Fruit fly (Drosophila melanogaster) whole organism, embryonic: Measurements from ENCODE around the gene Rad60.

Source experiments
- Asciz ChIP-seq: fragments of 200-800 bp; sonication (Bioruptor generic); optimal IDR thresholded peaks from 2 replicates; lab custom pipeline; 2017; ENCODE audit warnings: missing biosample characterization, mild to moderate bottlenecking, missing genetic modification characterization, missing genetic modification reagents
- B-H2 ChIP-seq: fragments of 200-800 bp; sonication (Bioruptor generic); optimal IDR thresholded peaks from 2 replicates; lab custom pipeline; 2018; ENCODE audit warnings: missing biosample characterization, mild to moderate bottlenecking, missing genetic modification characterization
- Bteb2 ChIP-seq: fragments of 200-800 bp; sonication (Bioruptor generic); optimal IDR thresholded peaks from 2 replicates; lab custom pipeline; 2016; ENCODE audit warnings: missing biosample characterization, missing genetic modification characterization
- CG10431 ChIP-seq: fragments of 200-800 bp; sonication (Bioruptor generic); optimal IDR thresholded peaks from 3 replicates; lab custom pipeline; 2018; ENCODE audit warnings: missing biosample characterization, mild to moderate bottlenecking, missing genetic modification characterization
- CG10462 ChIP-seq: fragments of 200-800 bp; sonication (Bioruptor generic); optimal IDR thresholded peaks from 2 replicates; lab custom pipeline; 2016; ENCODE audit warnings: missing biosample characterization, missing genetic modification characterization
- CG10654 ChIP-seq: fragments of 200-800 bp; sonication (Bioruptor generic); optimal IDR thresholded peaks from 2 replicates; lab custom pipeline; 2016; ENCODE audit warnings: missing biosample characterization, missing genetic modification characterization
- CG14441 ChIP-seq: fragments of 200-800 bp; sonication (Bioruptor generic); IDR thresholded peaks from 2 replicates; pipeline ENCODE4 v1.3.6; 2022; ENCODE audit warnings: missing biosample characterization, missing genetic modification characterization
- CG1529 ChIP-seq: fragments of 200-800 bp; sonication (Bioruptor generic); optimal IDR thresholded peaks from 3 replicates; lab custom pipeline; 2018; ENCODE audit warnings: missing biosample characterization, missing genetic modification characterization
- CG15514 ChIP-seq: fragments of 200-800 bp; sonication (Bioruptor generic); optimal IDR thresholded peaks from 3 replicates; lab custom pipeline; 2017; ENCODE audit warnings: missing biosample characterization, missing genetic modification characterization, mild to moderate bottlenecking, moderate library complexity, missing genetic modification reagents
- CG15601 ChIP-seq: fragments of 200-800 bp; sonication (Bioruptor generic); optimal IDR thresholded peaks from 3 replicates; lab custom pipeline; 2019; ENCODE audit warnings: missing biosample characterization, mild to moderate bottlenecking, missing genetic modification characterization, moderate library complexity
- CG17568 ChIP-seq: fragments of 200-800 bp; sonication (Bioruptor generic); optimal IDR thresholded peaks from 2 replicates; lab custom pipeline; 2018; ENCODE audit warnings: missing biosample characterization, mild to moderate bottlenecking, missing genetic modification characterization, moderate library complexity
- CG2129 ChIP-seq: fragments of 200-800 bp; sonication (Bioruptor generic); IDR thresholded peaks from 2 replicates; pipeline ENCODE4 v1.3.6; 2022; ENCODE audit warnings: missing biosample characterization, missing genetic modification characterization; ENCODE audit not compliant: partially characterized antibody
- CG2889 ChIP-seq: fragments of 200-800 bp; sonication (Bioruptor generic); IDR thresholded peaks from 3 replicates; pipeline ENCODE4 v1.3.6; 2022; ENCODE audit warnings: missing biosample characterization, missing genetic modification characterization
- CG30020 ChIP-seq: fragments of 200-800 bp; optimal IDR thresholded peaks from 2 replicates; lab custom pipeline; 2019; ENCODE audit warnings: missing biosample characterization, mild to moderate bottlenecking, missing genetic modification characterization, moderate library complexity
- CG3163 ChIP-seq: fragments of 200-800 bp; sonication (Bioruptor generic); optimal IDR thresholded peaks from 3 replicates; lab custom pipeline; 2016; ENCODE audit warnings: missing biosample characterization, missing genetic modification characterization
- CG32532 ChIP-seq: fragments of 200-800 bp; sonication (Bioruptor generic); IDR thresholded peaks from 2 replicates; pipeline ENCODE4 v1.3.6; 2022; ENCODE audit warnings: missing biosample characterization, missing genetic modification characterization
- CG33557 ChIP-seq: fragments of 200-800 bp; sonication (Bioruptor generic); optimal IDR thresholded peaks from 2 replicates; lab custom pipeline; 2019; ENCODE audit warnings: missing biosample characterization, mild to moderate bottlenecking, missing genetic modification characterization, moderate library complexity
- CG6272 ChIP-seq: fragments of 200-800 bp; sonication (Bioruptor generic); IDR thresholded peaks from 2 replicates; pipeline ENCODE4 v1.3.6; 2022; ENCODE audit warnings: missing biosample characterization, missing genetic modification characterization
- CG6689 ChIP-seq: fragments of 200-800 bp; sonication (Bioruptor generic); IDR thresholded peaks from 2 replicates; pipeline ENCODE4 v1.3.6; 2022; ENCODE audit warnings: missing biosample characterization, missing genetic modification characterization
- CG8765 ChIP-seq: fragments of 200-800 bp; sonication (Bioruptor generic); IDR thresholded peaks from 2 replicates; pipeline ENCODE4 v1.3.6; 2022; ENCODE audit warnings: missing biosample characterization, missing genetic modification characterization
- CG9932 ChIP-seq: fragments of 200-800 bp; sonication (Bioruptor generic); IDR thresholded peaks from 2 replicates; pipeline ENCODE4 v1.3.6; 2022; ENCODE audit warnings: missing biosample characterization, missing genetic modification characterization
- Dek ChIP-seq: fragments of 200-800 bp; sonication (Bioruptor generic); optimal IDR thresholded peaks from 3 replicates; lab custom pipeline; 2019; ENCODE audit warnings: missing biosample characterization, mild to moderate bottlenecking, missing genetic modification characterization, moderate library complexity
- Elba2 ChIP-seq: fragments of 200-800 bp; sonication (Bioruptor generic); optimal IDR thresholded peaks from 3 replicates; lab custom pipeline; 2016; ENCODE audit warnings: missing biosample characterization, missing genetic modification characterization
- HHEX ChIP-seq: fragments of 200-800 bp; sonication (Bioruptor generic); optimal IDR thresholded peaks from 3 replicates; lab custom pipeline; 2017; ENCODE audit warnings: missing biosample characterization, mild to moderate bottlenecking, missing genetic modification characterization, missing genetic modification reagents
- Neu2 ChIP-seq: fragments of 200-800 bp; sonication (Bioruptor generic); optimal IDR thresholded peaks from 3 replicates; lab custom pipeline; 2016; ENCODE audit warnings: missing biosample characterization, missing genetic modification characterization, borderline replicate concordance
- Sox100B ChIP-seq: fragments of 200-800 bp; sonication (Bioruptor generic); optimal IDR thresholded peaks from 3 replicates; lab custom pipeline; 2018; ENCODE audit warnings: missing biosample characterization, mild to moderate bottlenecking, missing genetic modification characterization
- Sry-δ ChIP-seq: fragments of 200-800 bp; sonication (Bioruptor generic); optimal IDR thresholded peaks from 2 replicates; lab custom pipeline; 2016; ENCODE audit warnings: missing biosample characterization, missing genetic modification characterization
- TFAM ChIP-seq: fragments of 200-800 bp; sonication (Bioruptor generic); optimal IDR thresholded peaks from 2 replicates; lab custom pipeline; 2017; ENCODE audit warnings: missing biosample characterization, missing genetic modification characterization, inconsistent platforms
- Tbp ChIP-seq: fragments of >200 bp; optimal IDR thresholded peaks from 2 replicates; lab custom pipeline; 2018; ENCODE audit warnings: missing biosample characterization, missing genetic modification characterization
- Usf ChIP-seq: fragments of 200-800 bp; sonication (Bioruptor generic); optimal IDR thresholded peaks from 2 replicates; lab custom pipeline; 2017; ENCODE audit warnings: missing genotype, missing biosample characterization, missing genetic modification characterization
- ash1 ChIP-seq: fragments of 200-800 bp; sonication (Bioruptor generic); optimal IDR thresholded peaks from 2 replicates; lab custom pipeline; 2018; ENCODE audit warnings: missing biosample characterization, mild to moderate bottlenecking, missing genetic modification characterization
- ato ChIP-seq: fragments of 200-800 bp; sonication (Bioruptor generic); IDR thresholded peaks from 2 replicates; pipeline ENCODE4 v1.3.6; 2022; ENCODE audit warnings: missing biosample characterization, missing genetic modification characterization; ENCODE audit not compliant: partially characterized antibody
- chn ChIP-seq: fragments of 200-800 bp; sonication (Bioruptor generic); optimal IDR thresholded peaks from 2 replicates; lab custom pipeline; 2016; ENCODE audit warnings: missing biosample characterization, missing genetic modification characterization
- croc ChIP-seq: fragments of 200-800 bp; sonication (Bioruptor generic); conservative IDR thresholded peaks from 3 replicates; pipeline ENCODE4 v1.3.6; 2022; ENCODE audit warnings: missing biosample characterization, missing genetic modification characterization
- crp ChIP-seq, 2 experiments: fragments of 200-800 bp; sonication (Bioruptor generic); optimal IDR thresholded peaks; 2 replicates in 1 of 2; 3 replicates in 1 of 2; lab custom pipeline; 2017; ENCODE audit warnings: missing biosample characterization in 2 of 2, missing genetic modification characterization in 2 of 2, mild to moderate bottlenecking in 1 of 2, moderate library complexity in 1 of 2
- fd102C ChIP-seq: fragments of 200-800 bp; sonication (Bioruptor generic); optimal IDR thresholded peaks from 2 replicates; lab custom pipeline; 2018; ENCODE audit warnings: missing biosample characterization, mild to moderate bottlenecking, missing genetic modification characterization, moderate library complexity
- gro ChIP-seq: fragments of 200-800 bp; sonication (Bioruptor generic); optimal IDR thresholded peaks from 2 replicates; lab custom pipeline; 2016; ENCODE audit warnings: missing biosample characterization, missing genetic modification characterization
- gt ChIP-seq: fragments of 200-800 bp; sonication (Bioruptor generic); IDR thresholded peaks from 2 replicates; pipeline ENCODE4 v1.3.6; 2022; ENCODE audit warnings: missing biosample characterization, missing genetic modification characterization
- odd ChIP-seq: fragments of 200-800 bp; sonication (Bioruptor generic); optimal IDR thresholded peaks from 2 replicates; lab custom pipeline; 2017; ENCODE audit warnings: missing biosample characterization, mild to moderate bottlenecking, missing genetic modification characterization
- pita ChIP-seq: fragments of 200-800 bp; sonication (Bioruptor generic); optimal IDR thresholded peaks from 2 replicates; lab custom pipeline; 2017; ENCODE audit warnings: missing biosample characterization, mild to moderate bottlenecking, missing genetic modification characterization
- pnt ChIP-seq: fragments of 200-800 bp; sonication (Bioruptor generic); optimal IDR thresholded peaks from 3 replicates; lab custom pipeline; 2016; ENCODE audit warnings: missing biosample characterization, missing genetic modification characterization
- rib ChIP-seq: fragments of 200-800 bp; sonication (Bioruptor generic); IDR thresholded peaks from 2 replicates; pipeline ENCODE4 v1.3.6; 2022; ENCODE audit warnings: missing biosample characterization, missing genetic modification characterization
- row ChIP-seq: fragments of 200-800 bp; sonication (Bioruptor generic); IDR thresholded peaks from 3 replicates; pipeline ENCODE4 v1.3.6; 2022; ENCODE audit warnings: missing biosample characterization, missing genetic modification characterization
- run ChIP-seq: fragments of 200-800 bp; sonication (Bioruptor generic); optimal IDR thresholded peaks from 3 replicates; lab custom pipeline; 2018; ENCODE audit warnings: missing biosample characterization, mild to moderate bottlenecking, missing genetic modification characterization
- schlank ChIP-seq: fragments of 200-800 bp; sonication (Bioruptor generic); optimal IDR thresholded peaks from 2 replicates; lab custom pipeline; 2018; ENCODE audit warnings: missing biosample characterization, mild to moderate bottlenecking, missing genetic modification characterization
- scrt ChIP-seq: fragments of 200-800 bp; sonication (Bioruptor generic); optimal IDR thresholded peaks from 2 replicates; lab custom pipeline; 2018; ENCODE audit warnings: missing biosample characterization, mild to moderate bottlenecking, missing genetic modification characterization, moderate library complexity
- toy ChIP-seq: fragments of 200-800 bp; sonication (Bioruptor generic); IDR thresholded peaks from 2 replicates; pipeline ENCODE4 v1.3.6; 2022; ENCODE audit warnings: missing biosample characterization, missing genetic modification characterization
- unpg ChIP-seq: fragments of 200-800 bp; sonication (Bioruptor generic); optimal IDR thresholded peaks from 3 replicates; lab custom pipeline; 2018; ENCODE audit warnings: missing biosample characterization, mild to moderate bottlenecking, missing genetic modification characterization, moderate library complexity
- vfl ChIP-seq: fragments of 200-800 bp; sonication (Bioruptor generic); optimal IDR thresholded peaks from 2 replicates; lab custom pipeline; 2016; ENCODE audit warnings: missing biosample characterization, missing genetic modification characterization
- z ChIP-seq: fragments of 200-800 bp; sonication (Bioruptor generic); IDR thresholded peaks from 3 replicates; pipeline ENCODE4 v1.3.6; 2022; ENCODE audit warnings: missing biosample characterization, missing genetic modification characterization

The Rad60 gene

DNA sequence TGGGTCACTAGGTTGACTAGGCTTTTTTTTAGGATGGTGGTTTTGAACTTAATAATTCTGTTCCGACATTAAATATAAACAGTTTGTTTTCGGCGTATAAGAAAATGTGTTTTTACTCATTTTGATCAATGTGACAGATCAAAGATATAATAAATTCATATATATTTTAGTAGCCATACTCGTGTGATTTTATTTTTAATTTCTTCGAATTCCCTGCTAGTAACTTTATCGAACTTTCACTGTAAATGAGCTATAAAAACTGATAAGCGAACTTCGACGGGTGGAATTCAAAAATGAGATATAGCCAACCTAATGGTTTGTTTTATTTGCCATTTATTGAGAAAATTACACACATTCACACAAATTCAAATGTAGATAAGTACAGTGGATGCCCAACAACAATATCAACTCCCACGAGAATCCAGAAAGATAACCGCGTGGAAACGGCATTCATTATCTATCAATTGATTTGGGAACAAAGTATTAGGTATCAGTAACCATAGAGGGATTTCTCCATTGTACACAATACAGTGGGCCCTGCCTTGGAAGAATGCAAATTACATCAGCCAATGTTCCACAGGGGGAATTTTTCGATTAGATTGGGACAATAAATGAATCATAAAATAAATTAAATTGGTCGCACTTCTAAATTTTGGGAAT, 28.0 kb downstream of the Rad60 start (continued):
- TF ChIP-seq CG6272 (GFP tag; lab: Robert Waterston, UW) (no peak), vfl (GFP tag; lab: Kevin White, UChicago) (no peak), CG10431 (no peak), Bteb2 (GFP tag; lab: Kevin White, UChicago) (no peak), CG15514 (GFP tag; lab: Kevin White, UChicago) (peak; percentile 25), pita (GFP tag; lab: Kevin White, UChicago) (no peak), Neu2 (no peak), fd102C (GFP tag; lab: Kevin White, UChicago) (no peak), CG15601 (tag; lab: Kevin White, UChicago) (no peak), CG6689 (no peak), CG8765 (no peak), B-H2 (no peak), ash1 (no peak), TFAM (GFP tag; lab: Kevin White, UChicago) (no peak), Elba2 (GFP tag; lab: Kevin White, UChicago) (no peak), CG2129 (GFP tag; lab: Robert Waterston, UW) (no peak), gt (GFP tag; lab: Robert Waterston, UW) (no peak), row (peak; percentile 45; the same call in 2 of the 3 replicates), unpg (no peak), CG33557 (no peak), Dek (tag; lab: Kevin White, UChicago) (no peak), run (no peak), HHEX (GFP tag; lab: Kevin White, UChicago) (peak; percentile 43), CG14441 (0 out of 2 replicates have a peak, but pooled peaks have one; percentile 28), pnt (GFP tag; lab: Kevin White, UChicago) (no peak), CG10654 (no peak), z (GFP tag; lab: Robert Waterston, UW) (no peak), Tbp (GFP tag; lab: Kevin White, UChicago) (no peak), CG17568 (GFP tag; lab: Kevin White, UChicago) (no peak), scrt (GFP tag; lab: Kevin White, UChicago) (no peak), CG30020 (tag; lab: Kevin White, UChicago) (no peak), Asciz (peak; percentile 16), CG2889 (no peak), Sox100B (GFP tag; lab: Kevin White, UChicago) (peak; percentile 7), CG9932 (GFP tag; lab: Robert Waterston, UW) (no peak), toy (GFP tag; lab: Robert Waterston, UW) (no peak), CG10462 (GFP tag; lab: Kevin White, UChicago) (no peak), Usf (GFP tag; lab: Kevin White, UChicago) (no peak), rib (no peak; the same call in 1 of the 2 replicates), Sry-δ (GFP tag; lab: Kevin White, UChicago) (no peak), croc (GFP tag; lab: Robert Waterston, UW) (no peak), odd (no peak), chn (GFP tag; lab: Kevin White, UChicago) (no peak), CG3163 (GFP tag; lab: Kevin White, UChicago) (no peak), CG1529 (GFP tag; lab: Kevin White, UChicago) (no peak), ato (GFP tag; lab: Robert Waterston, UW) (no peak), CG32532 (GFP tag; lab: Robert Waterston, UW) (0 out of 2 replicates have a peak, but pooled peaks have one; percentile 31), gro (GFP tag; lab: Kevin White, UChicago) (peak; percentile 46), crp (GFP tag; optimal IDR thresholded peaks at IDR 0.05; lab: Kevin White, UChicago) (no peak), schlank (tag; lab: Kevin White, UChicago) (no peak)
